Fruit fly (Drosophila melanogaster): ENCODE measurements around the gene dgrn.

DNA sequence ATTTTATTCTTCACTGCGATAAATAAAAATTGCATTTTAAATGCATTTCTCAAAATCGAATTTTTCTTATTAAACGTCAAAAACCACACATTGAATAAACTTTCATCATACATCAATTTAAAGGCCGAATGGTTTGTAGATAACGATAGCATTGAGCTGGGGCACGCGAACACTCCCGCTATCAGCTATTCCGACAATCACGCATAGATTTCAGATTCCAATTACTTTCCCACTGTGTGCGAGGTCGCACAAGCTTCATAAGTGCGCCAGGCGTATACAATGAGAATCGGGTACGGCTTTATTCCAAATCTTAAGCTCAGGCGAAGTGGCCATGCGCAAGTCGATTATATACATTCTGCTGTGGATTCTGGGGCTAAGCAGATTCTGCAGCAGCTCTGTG is 2.7 kb upstream of the dgrn start, which contains the start of gene CG46303:
- no peak for TF ChIP-seq Hr96 (GFP tag; optimal IDR thresholded peaks at IDR 0.05)
- no peak for TF ChIP-seq Clk (GFP tag; optimal IDR thresholded peaks at IDR 0.05)
- no peak for TF ChIP-seq kay (GFP tag; ENCODE audit: borderline replicate concordance)
- TF ChIP-seq cnc (optimal IDR thresholded peaks at IDR 0.05): no peak
- TF ChIP-seq CG5204 (GFP tag; optimal IDR thresholded peaks at IDR 0.05): no peak
- no peak for TF ChIP-seq cic (GFP tag; optimal IDR thresholded peaks at IDR 0.05)
- TF ChIP-seq CG7101 (tag; optimal IDR thresholded peaks at IDR 0.05): no peak
- TF ChIP-seq ovo (GFP tag; optimal IDR thresholded peaks at IDR 0.05): no peak
- TF ChIP-seq CG33017 (tag; optimal IDR thresholded peaks at IDR 0.05): no peak
- TF ChIP-seq CG12768 (GFP tag; optimal IDR thresholded peaks at IDR 0.05): no peak
- no peak for TF ChIP-seq CG7045 (GFP tag; optimal IDR thresholded peaks at IDR 0.05)
- no peak for TF ChIP-seq CG11617 (GFP tag; optimal IDR thresholded peaks at IDR 0.05)
